Worm (Caenorhabditis elegans) whole organism, young adult: Measurements from ENCODE around the gene C05E11.6.

ENCODE experiments used
- F23B12.7 ChIP-seq: sonication (generic microtip); optimal IDR thresholded peaks from 2 replicates; lab custom pipeline; 2017; ENCODE audit warnings: missing genetic modification characterization, mild to moderate bottlenecking, missing compliant biosample characterization, antibody characterized with exemption, moderate library complexity; ENCODE audit not compliant: insufficient read depth
- ama-1 ChIP-seq, 3 experiments: fragments of 150-350 bp in 1 of 3; sonication (generic microtip) in 2 of 3; optimal IDR thresholded peaks; 2 replicates each; lab custom pipeline; 2014 to 2018; ENCODE audit warnings: missing biosample characterization in 2 of 3, missing genetic modification characterization in 2 of 3, missing genetic modification reagents in 2 of 3
- aptf-3 ChIP-seq: fragments of 200-800 bp; sonication (Bioruptor generic); IDR thresholded peaks from 2 replicates; pipeline ENCODE4 v1.3.6; 2022; ENCODE audit warnings: missing genetic modification characterization, missing compliant biosample characterization
- ceh-27 ChIP-seq: fragments of 200-800 bp; sonication (Bioruptor generic); optimal IDR thresholded peaks from 2 replicates; lab custom pipeline; 2018; ENCODE audit warnings: mild to moderate bottlenecking, missing genetic modification characterization, moderate library complexity, missing compliant biosample characterization
- egl-18 ChIP-seq: fragments of 200-800 bp; sonication (Bioruptor generic); IDR thresholded peaks from 2 replicates; pipeline ENCODE4 v1.3.6; 2022; ENCODE audit warnings: missing genetic modification reagents, missing genetic modification characterization, missing compliant biosample characterization
- hlh-12 ChIP-seq: sonication (generic microtip); optimal IDR thresholded peaks from 2 replicates; lab custom pipeline; 2016; ENCODE audit warnings: missing genetic modification characterization, missing compliant biosample characterization
- hlh-26 ChIP-seq: fragments of 200-800 bp; sonication (Bioruptor generic); conservative IDR thresholded peaks from 2 replicates; pipeline ENCODE4 v1.3.6; 2022; ENCODE audit warnings: missing genetic modification reagents, missing genetic modification characterization, missing compliant biosample characterization
- madf-10 ChIP-seq: sonication (generic microtip); optimal IDR thresholded peaks from 2 replicates; lab custom pipeline; 2016; ENCODE audit warnings: mild to moderate bottlenecking, missing genetic modification characterization, missing compliant biosample characterization
- nhr-179 ChIP-seq: sonication (generic microtip); optimal IDR thresholded peaks from 2 replicates; lab custom pipeline; 2016; ENCODE audit warnings: mild to moderate bottlenecking, missing genetic modification characterization, missing compliant biosample characterization
- sdz-38 ChIP-seq: sonication (generic microtip); optimal IDR thresholded peaks from 2 replicates; lab custom pipeline; 2016; ENCODE audit warnings: missing genotype, missing genetic modification characterization, missing compliant biosample characterization
- snpc-4 ChIP-seq, 5 experiments: fragments of 150-350 bp in 1 of 5; sonication (generic microtip) in 4 of 5; optimal IDR thresholded peaks; 2 replicates each; lab custom pipeline; 2014 to 2018; ENCODE audit warnings: missing genetic modification characterization in 5 of 5, missing biosample characterization in 3 of 5, antibody characterized with exemption in 2 of 5, mild to moderate bottlenecking in 2 of 5, missing compliant biosample characterization in 2 of 5, missing genotype in 2 of 5, moderate library complexity in 2 of 5, missing genetic modification reagents in 1 of 5
- tbx-9 ChIP-seq: sonication (generic microtip); optimal IDR thresholded peaks from 2 replicates; lab custom pipeline; 2016; ENCODE audit warnings: borderline replicate concordance, missing genetic modification characterization, inconsistent platforms, missing compliant biosample characterization
- tlf-1 ChIP-seq: fragments of 200-800 bp; sonication (Bioruptor generic); optimal IDR thresholded peaks from 2 replicates; lab custom pipeline; 2018; ENCODE audit warnings: mild to moderate bottlenecking, missing genetic modification characterization, missing compliant biosample characterization
- unc-62 ChIP-seq: fragments of 150-350 bp; optimal IDR thresholded peaks from 2 replicates; lab custom pipeline; 2014; ENCODE audit warnings: missing biosample characterization, missing genetic modification reagents, missing genetic modification characterization

- no peak for TF ChIP-seq madf-10
- no peak for TF ChIP-seq tbx-9
- no peak for TF ChIP-seq nhr-179 (tag; lab: Kevin White, UChicago)
- TF ChIP-seq ceh-27 (GFP tag; lab: Kevin White, UChicago), result no peak
- TF ChIP-seq hlh-12 (tag; lab: Kevin White, UChicago), result no peak
- no peak for TF ChIP-seq hlh-26 (GFP tag; lab: Robert Waterston, UW)
- TF ChIP-seq tlf-1 (GFP tag; lab: Kevin White, UChicago), result no peak
- TF ChIP-seq F23B12.7, result no peak
- TF ChIP-seq egl-18 (GFP tag; lab: Robert Waterston, UW), result no peak
- TF ChIP-seq ama-1 (optimal IDR thresholded peaks at IDR 0.05; lab: Kevin White, UChicago), result no peak
- no peak for TF ChIP-seq ama-1 (GFP tag; optimal IDR thresholded peaks at IDR 0.05; lab: Kevin White, UChicago)
- no peak for TF ChIP-seq aptf-3 (GFP tag; lab: Robert Waterston, UW)
- TF ChIP-seq snpc-4 (GFP tag; optimal IDR thresholded peaks at IDR 0.05; lab: Kevin White, UChicago), result no peak
- no peak for TF ChIP-seq snpc-4 (tag; optimal IDR thresholded peaks at IDR 0.05; lab: Kevin White, UChicago)
- no peak for TF ChIP-seq unc-62 (GFP tag; lab: Kevin White, UChicago)
- TF ChIP-seq sdz-38 (tag; lab: Kevin White, UChicago), result no peak
These were observed 35.5 kb downstream of the C05E11.6 start for ce11 chrX:4597419-4597818.
